Worm (Caenorhabditis elegans) whole organism, L3 larva: ENCODE measurements around the gene K01A12.3.
A peak's percentile ranks its signal among the peaks of the same experiment; 100 is the strongest.

Experiments used
- ZK546.5 ChIP-seq: sonication (generic microtip); optimal IDR thresholded peaks from 2 replicates; lab custom pipeline; 2017; ENCODE audit warnings: missing biosample characterization, missing genetic modification characterization
- ceh-16 ChIP-seq: sonication (generic microtip); optimal IDR thresholded peaks from 2 replicates; lab custom pipeline; 2017; ENCODE audit warnings: missing biosample characterization, missing genetic modification characterization
- ceh-9 ChIP-seq: sonication (generic microtip); optimal IDR thresholded peaks from 2 replicates; lab custom pipeline; 2018; ENCODE audit warnings: missing biosample characterization, missing genetic modification characterization
- elt-1 ChIP-seq: fragments of 150-350 bp; optimal IDR thresholded peaks from 2 replicates; lab custom pipeline; 2014; ENCODE audit warnings: missing biosample characterization, missing genetic modification characterization
- elt-2 ChIP-seq: sonication (generic microtip); optimal IDR thresholded peaks from 2 replicates; lab custom pipeline; 2016; ENCODE audit warnings: missing genetic modification reagents, mild to moderate bottlenecking, missing genetic modification characterization, missing compliant biosample characterization
- elt-3 ChIP-seq, 3 experiments: fragments of 150-350 bp in 1 of 3; sonication (generic microtip) in 2 of 3; optimal IDR thresholded peaks; 2 replicates in 2 of 3; 4 replicates in 1 of 3; lab custom pipeline; 2014 to 2017; ENCODE audit warnings: missing biosample characterization in 3 of 3, missing genetic modification characterization in 3 of 3
- eor-1 ChIP-seq, 2 experiments: fragments of 150-350 bp; optimal IDR thresholded peaks; 2 replicates each; lab custom pipeline; 2014 to 2018; ENCODE audit warnings: missing biosample characterization in 2 of 2, missing genetic modification characterization in 2 of 2
- fos-1 ChIP-seq: fragments of 150-350 bp; optimal IDR thresholded peaks from 2 replicates; lab custom pipeline; 2014; ENCODE audit warnings: missing biosample characterization, missing genetic modification characterization
- hmg-11 ChIP-seq: sonication (generic microtip); optimal IDR thresholded peaks from 2 replicates; lab custom pipeline; 2016; ENCODE audit warnings: missing genetic modification characterization, missing compliant biosample characterization
- jun-1 ChIP-seq: fragments of 150-350 bp; optimal IDR thresholded peaks from 2 replicates; lab custom pipeline; 2014; ENCODE audit warnings: missing biosample characterization, missing genetic modification reagents, missing genetic modification characterization
- lin-15B ChIP-seq: fragments of 150-350 bp; optimal IDR thresholded peaks from 2 replicates; lab custom pipeline; 2014; ENCODE audit warnings: missing biosample characterization, missing genetic modification characterization
- lin-39 ChIP-seq: fragments of 150-350 bp; optimal IDR thresholded peaks from 2 replicates; lab custom pipeline; 2018; ENCODE audit warnings: missing biosample characterization, missing genetic modification reagents, missing genetic modification characterization
- lsy-12 ChIP-seq: sonication (generic microtip); optimal IDR thresholded peaks from 2 replicates; lab custom pipeline; 2016; ENCODE audit warnings: mild to moderate bottlenecking, missing genetic modification characterization, missing compliant biosample characterization
- mml-1 ChIP-seq: fragments of 150-350 bp; sonication (generic microtip); optimal IDR thresholded peaks from 3 replicates; lab custom pipeline; 2014; ENCODE audit warnings: missing biosample characterization, missing genetic modification characterization
- nhr-11 ChIP-seq: fragments of 150-350 bp; optimal IDR thresholded peaks from 2 replicates; lab custom pipeline; 2014; ENCODE audit warnings: missing biosample characterization, missing genetic modification characterization
- nhr-12 ChIP-seq: fragments of 150-350 bp; optimal IDR thresholded peaks from 2 replicates; lab custom pipeline; 2014; ENCODE audit warnings: missing biosample characterization, missing genetic modification characterization
- nhr-237 ChIP-seq: fragments of 150-350 bp; optimal IDR thresholded peaks from 2 replicates; lab custom pipeline; 2014; ENCODE audit warnings: missing biosample characterization, missing genetic modification characterization
- nhr-25 ChIP-seq: sonication (generic microtip); optimal IDR thresholded peaks from 2 replicates; lab custom pipeline; 2017; ENCODE audit warnings: missing biosample characterization, missing genetic modification characterization
- nhr-28 ChIP-seq: fragments of 150-350 bp; optimal IDR thresholded peaks from 2 replicates; lab custom pipeline; 2014; ENCODE audit warnings: missing biosample characterization, missing genetic modification characterization
- nhr-76 ChIP-seq: fragments of 150-350 bp; sonication (generic microtip); optimal IDR thresholded peaks from 5 replicates; lab custom pipeline; 2014; ENCODE audit warnings: missing biosample characterization, missing genetic modification characterization
- sea-2 ChIP-seq: fragments of 150-350 bp; sonication (generic microtip); optimal IDR thresholded peaks from 4 replicates; lab custom pipeline; 2014; ENCODE audit warnings: missing biosample characterization, missing genetic modification reagents, missing genetic modification characterization
- skn-1 ChIP-seq: fragments of 150-350 bp; optimal IDR thresholded peaks from 2 replicates; lab custom pipeline; 2014; ENCODE audit warnings: missing biosample characterization, missing genetic modification characterization
- snpc-4 ChIP-seq: fragments of 150-350 bp; optimal IDR thresholded peaks from 2 replicates; lab custom pipeline; 2014; ENCODE audit warnings: missing biosample characterization, missing genetic modification characterization
- unc-39 ChIP-seq: sonication (generic microtip); optimal IDR thresholded peaks from 4 replicates; lab custom pipeline; 2017; ENCODE audit warnings: missing biosample characterization, missing genetic modification characterization
- unc-62 ChIP-seq: fragments of 150-350 bp; sonication (generic microtip); optimal IDR thresholded peaks from 4 replicates; lab custom pipeline; 2014; ENCODE audit warnings: missing biosample characterization, missing genetic modification reagents, missing genetic modification characterization
- zag-1 ChIP-seq: fragments of 150-350 bp; optimal IDR thresholded peaks from 2 replicates; lab custom pipeline; 2014; ENCODE audit warnings: missing biosample characterization, missing genetic modification characterization

Gene K01A12.3

DNA sequence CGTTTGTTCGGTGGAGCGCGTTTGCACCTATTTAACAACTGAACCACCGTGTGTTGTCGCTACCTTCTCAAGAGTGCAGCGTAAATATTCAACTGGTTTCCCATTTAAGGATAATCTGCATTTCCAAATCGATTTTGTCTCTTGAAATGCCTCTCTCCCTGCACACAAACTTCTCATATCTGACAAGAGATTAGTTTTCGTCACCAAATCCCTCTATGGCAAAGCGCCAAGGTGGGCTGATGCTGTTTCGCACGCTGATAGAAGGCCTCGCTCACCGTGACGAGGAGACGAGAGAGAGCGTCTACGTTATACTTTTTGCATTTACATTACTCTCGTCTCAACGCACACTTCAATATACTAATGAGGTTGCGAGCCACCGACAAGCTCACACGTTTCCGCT lies 25.3 kb downstream of the K01A12.3 start:
- TF ChIP-seq lin-15B (tag; lab: Kevin White, UChicago) (no peak), nhr-28 (tag; lab: Kevin White, UChicago) (no peak), ceh-9 (no peak), nhr-25 (tag; lab: Kevin White, UChicago) (no peak), skn-1 (tag; lab: Kevin White, UChicago) (no peak), ceh-16 (tag; lab: Kevin White, UChicago) (no peak), jun-1 (tag; lab: Kevin White, UChicago) (no peak), nhr-11 (tag; lab: Kevin White, UChicago) (no peak), unc-39 (no peak)

DNA sequence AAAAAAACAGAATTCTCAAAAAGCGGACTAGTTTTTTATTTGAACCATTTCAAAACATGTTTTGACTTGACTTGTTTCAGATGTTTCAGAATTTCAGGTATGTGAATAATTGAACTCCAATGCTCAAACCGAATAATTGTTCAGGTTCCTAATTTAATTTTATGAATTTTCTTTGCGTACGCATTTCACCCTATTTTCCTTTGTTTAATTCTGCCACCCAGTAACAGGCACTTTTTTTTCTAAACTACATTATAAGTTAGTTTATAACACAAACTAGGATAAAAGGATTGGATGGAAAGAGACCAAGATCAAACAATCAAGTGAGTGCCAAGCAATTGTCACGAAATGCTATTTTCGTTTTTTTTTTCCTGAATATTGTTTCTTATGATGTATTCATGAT lies 26.5 kb downstream of the K01A12.3 start:
- no peak for TF ChIP-seq lsy-12 (tag; lab: Kevin White, UChicago)
- TF ChIP-seq nhr-76, result no peak
- no peak for TF ChIP-seq elt-2 (tag; lab: Kevin White, UChicago)
- TF ChIP-seq ZK546.5 (tag; lab: Kevin White, UChicago), result no peak
- no peak for TF ChIP-seq ceh-16 (tag; lab: Kevin White, UChicago)
- no peak for TF ChIP-seq lin-15B (tag; lab: Kevin White, UChicago)
- TF ChIP-seq elt-3 (tag; optimal IDR thresholded peaks at IDR 0.05; lab: Kevin White, UChicago), result no peak
- TF ChIP-seq sea-2 (GFP tag; lab: Kevin White, UChicago), result no peak
- TF ChIP-seq unc-62, result no peak
- no peak for TF ChIP-seq mml-1 (tag; lab: Kevin White, UChicago)
- no peak for TF ChIP-seq jun-1 (tag; lab: Kevin White, UChicago)

DNA sequence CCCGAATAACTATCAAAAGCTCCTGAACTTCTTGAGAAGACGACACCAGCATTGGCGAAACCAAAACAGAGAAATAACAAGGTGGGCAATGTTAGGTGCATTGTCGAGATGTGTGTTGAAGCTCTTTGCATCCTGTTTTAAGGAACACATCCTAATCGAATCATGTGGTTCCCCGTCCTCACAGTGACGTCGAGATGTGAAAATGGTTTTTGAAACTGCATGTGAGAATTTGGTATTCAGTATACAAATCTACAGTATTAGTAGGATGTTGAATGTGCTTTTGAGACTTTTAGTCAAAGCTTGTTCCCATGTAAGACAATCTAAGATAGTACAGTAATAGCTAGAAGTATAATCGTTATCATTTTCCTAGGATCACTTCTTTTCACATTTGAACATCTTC lies 27.3 kb downstream of the K01A12.3 start, which contains the start of gene F18E9.7:
Gene F18E9.7 (minus strand): TSS at position 101 of the 400 bp plus-strand sequence.
- TF ChIP-seq nhr-237 (tag; lab: Kevin White, UChicago), result no peak
- TF ChIP-seq zag-1 (tag; lab: Kevin White, UChicago), result no peak
- TF ChIP-seq, all 47 proteins: peak for 0

DNA sequence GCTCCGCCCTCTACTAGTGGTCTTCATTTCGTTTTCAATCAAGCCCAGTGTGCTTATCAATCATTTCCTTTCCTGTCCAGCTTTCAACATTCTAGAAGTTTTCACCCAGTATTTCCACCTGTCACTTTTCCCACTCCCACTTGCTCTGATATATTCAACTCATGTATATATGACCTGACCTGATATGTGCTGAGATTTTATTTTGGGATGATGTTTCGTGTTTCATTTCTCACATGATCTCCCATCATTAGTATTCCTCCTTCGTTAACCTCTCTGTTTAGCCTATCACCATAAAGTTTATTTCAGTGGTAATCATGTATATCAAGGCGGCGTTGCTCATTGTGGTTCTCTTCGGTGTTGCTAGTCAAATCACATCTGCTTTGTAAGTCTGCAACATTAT lies 32.1 kb downstream of the K01A12.3 start, which contains the start of gene nlp-7:
Gene nlp-7 (plus strand): TSS at position 301 of the 400 bp plus-strand sequence.
- no peak for TF ChIP-seq elt-1 (tag; lab: Kevin White, UChicago)

DNA sequence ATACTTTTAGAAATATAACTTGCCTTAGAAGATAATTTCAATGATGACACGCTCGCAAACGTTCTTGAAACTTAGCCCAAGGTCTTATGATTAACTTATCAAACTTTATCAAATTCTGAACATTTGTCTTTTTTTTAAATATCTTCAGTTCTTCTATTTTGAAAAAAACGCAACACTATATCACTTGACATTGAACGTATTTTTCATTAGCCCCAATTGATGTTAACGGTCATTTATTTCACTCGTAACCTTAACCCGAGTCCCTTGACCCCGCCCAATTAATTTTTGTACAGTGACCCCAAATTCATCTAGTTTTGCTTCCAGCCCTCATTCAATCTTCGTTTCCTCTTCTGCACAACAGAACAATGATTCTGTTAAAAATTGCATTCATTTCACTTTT lies 39.2 kb downstream of the K01A12.3 start, which contains the start of gene F18E9.3:
Gene F18E9.3 (plus strand): TSS at position 311 of the 400 bp plus-strand sequence.
- no peak for TF ChIP-seq snpc-4
- TF ChIP-seq, all 47 proteins: peak for 0

DNA sequence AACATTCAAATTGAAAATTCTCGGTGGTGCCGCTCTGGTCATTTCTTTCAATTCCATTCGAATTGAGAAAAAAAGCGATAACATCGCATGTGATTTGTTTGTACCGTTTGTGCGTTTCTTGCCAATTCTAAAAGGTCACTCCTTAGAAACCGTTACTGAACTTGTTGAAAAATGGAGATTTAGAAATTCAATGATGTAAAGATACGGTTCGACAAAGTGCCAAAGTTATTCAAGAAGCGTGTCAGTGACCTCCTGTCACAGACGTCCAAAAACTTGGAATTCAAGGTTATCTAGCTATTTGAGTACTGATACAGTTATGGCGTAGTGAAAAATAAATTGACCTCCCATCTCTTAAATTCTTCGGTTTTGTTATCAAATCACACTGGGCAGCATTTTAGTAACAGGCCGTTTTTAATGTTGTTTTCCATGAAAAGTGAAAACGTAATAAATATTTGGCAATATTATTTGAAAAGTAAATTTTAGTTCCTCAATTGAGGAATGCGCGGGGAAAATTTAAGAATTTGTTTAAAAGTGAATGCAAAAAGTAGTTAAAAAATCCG lies 40.1 kb downstream of the K01A12.3 start:
- TF ChIP-seq sea-2 (GFP tag; lab: Kevin White, UChicago) (no peak), ceh-9 (no peak), lin-15B (tag; lab: Kevin White, UChicago) (no peak), eor-1 (tag; optimal IDR thresholded peaks at IDR 0.05; lab: Kevin White, UChicago) (no peak), nhr-12 (tag; lab: Kevin White, UChicago) (no peak), mml-1 (tag; lab: Kevin White, UChicago) (no peak), nhr-25 (tag; lab: Kevin White, UChicago) (peak; percentile 59), elt-2 (tag; lab: Kevin White, UChicago) (no peak), hmg-11 (tag; lab: Kevin White, UChicago) (no peak), elt-1 (tag; lab: Kevin White, UChicago) (peak; percentile 51)

DNA sequence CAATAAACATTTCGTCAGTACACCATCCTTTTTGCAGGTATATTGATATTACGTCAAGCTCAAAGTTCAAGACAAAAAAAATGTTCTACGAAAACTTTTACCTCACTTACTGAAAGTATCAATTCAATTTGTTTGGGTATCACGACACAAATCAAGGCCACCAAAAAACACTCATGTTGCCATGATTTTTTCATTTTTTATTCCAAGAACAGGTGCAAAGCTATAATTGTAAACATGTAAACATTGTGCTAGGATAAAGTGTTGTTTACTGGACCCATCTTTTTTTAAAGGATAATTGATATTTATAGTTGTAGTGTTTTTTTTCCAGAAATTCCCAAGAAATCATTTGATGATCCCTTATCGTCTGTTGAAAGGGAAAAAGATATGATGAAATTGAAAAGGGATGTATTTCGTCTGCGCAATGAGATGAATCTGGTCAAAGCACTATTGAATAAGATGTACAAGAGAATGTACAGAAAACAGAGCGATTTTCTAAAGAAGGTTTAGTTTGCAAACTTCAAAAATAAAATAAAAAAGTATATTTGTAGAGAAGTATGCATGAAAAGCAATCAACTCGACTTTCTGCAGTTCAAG lies 42.1 kb downstream of the K01A12.3 start:
- TF ChIP-seq fos-1 (tag; lab: Kevin White, UChicago) (no peak), nhr-28 (tag; lab: Kevin White, UChicago) (no peak), nhr-11 (tag; lab: Kevin White, UChicago) (peak; percentile 21), lin-39 (tag; lab: Kevin White, UChicago) (no peak), jun-1 (tag; lab: Kevin White, UChicago) (no peak), nhr-76 (no peak), lin-15B (tag; lab: Kevin White, UChicago) (no peak)
